Fruit fly (Drosophila melanogaster) whole organism: ENCODE data around the gene AspRS-m.

Experiments
- CG8478 ChIP-seq: fragments of >200 bp; optimal IDR thresholded peaks from 2 replicates; lab custom pipeline; 2018; ENCODE audit warnings: inconsistent platforms
- psq ChIP-seq: fragments of >200 bp; optimal IDR thresholded peaks from 2 replicates; lab custom pipeline; 2017

dm6 chr2L:16817421-16818101 lies 9.3 kb upstream of the AspRS-m start:
- TF ChIP-seq CG8478, result no peak
- TF ChIP-seq psq (lab: Kevin White, UChicago), result no peak
